Fruit fly (Drosophila melanogaster) whole organism, pupa: ENCODE measurements around the gene Tsp29Fb.

ENCODE experiments used
- CG10348 ChIP-seq: fragments of 200-800 bp; sonication (Bioruptor generic); IDR thresholded peaks from 2 replicates; pipeline ENCODE4 v1.3.6; 2022; ENCODE audit warnings: missing biosample characterization, missing genetic modification characterization
- CG12605 ChIP-seq: fragments of 200-800 bp; sonication (Bioruptor generic); IDR thresholded peaks from 2 replicates; pipeline ENCODE4 v1.3.6; 2022; ENCODE audit warnings: missing biosample characterization, missing genetic modification characterization
- CG13204 ChIP-seq: fragments of 200-800 bp; sonication (Bioruptor generic); optimal IDR thresholded peaks from 2 replicates; lab custom pipeline; 2018; ENCODE audit warnings: missing biosample characterization, mild to moderate bottlenecking, missing genetic modification characterization, moderate library complexity
- CG14655 ChIP-seq: fragments of 200-800 bp; sonication (Bioruptor generic); optimal IDR thresholded peaks from 3 replicates; lab custom pipeline; 2017; ENCODE audit warnings: mild to moderate bottlenecking, missing biosample characterization, missing genetic modification reagents, missing genetic modification characterization
- CG15710 ChIP-seq: fragments of 200-800 bp; sonication (Bioruptor generic); optimal IDR thresholded peaks from 2 replicates; lab custom pipeline; 2018; ENCODE audit warnings: missing biosample characterization, mild to moderate bottlenecking, missing genetic modification characterization, moderate library complexity
- CG17806 ChIP-seq: fragments of 200-800 bp; sonication (Bioruptor generic); optimal IDR thresholded peaks from 2 replicates; lab custom pipeline; 2018; ENCODE audit warnings: missing biosample characterization, mild to moderate bottlenecking, missing genetic modification characterization, moderate library complexity
- CG32121 ChIP-seq: fragments of 200-800 bp; sonication (Bioruptor generic); IDR thresholded peaks from 2 replicates; pipeline ENCODE4 v1.3.6; 2022; ENCODE audit warnings: missing biosample characterization, missing genetic modification characterization
- CG34367 ChIP-seq: fragments of 200-800 bp; sonication (Bioruptor generic); optimal IDR thresholded peaks from 2 replicates; lab custom pipeline; 2018; ENCODE audit warnings: missing biosample characterization, mild to moderate bottlenecking, missing genetic modification characterization
- CG4496 ChIP-seq: fragments of 200-800 bp; sonication (Bioruptor generic); IDR thresholded peaks from 3 replicates; pipeline ENCODE4 v1.3.6; 2022; ENCODE audit warnings: missing biosample characterization, missing genetic modification characterization
- CG8159 ChIP-seq: fragments of 200-800 bp; sonication (Bioruptor generic); optimal IDR thresholded peaks from 3 replicates; lab custom pipeline; 2018; ENCODE audit warnings: missing biosample characterization, mild to moderate bottlenecking, missing genetic modification characterization, moderate library complexity
- CG8301 ChIP-seq: fragments of 200-800 bp; sonication (Bioruptor generic); optimal IDR thresholded peaks from 2 replicates; lab custom pipeline; 2018; ENCODE audit warnings: missing biosample characterization, mild to moderate bottlenecking, missing genetic modification characterization
- CG9948 ChIP-seq: fragments of 200-800 bp; sonication (Bioruptor generic); optimal IDR thresholded peaks from 2 replicates; lab custom pipeline; 2018; ENCODE audit warnings: missing biosample characterization, mild to moderate bottlenecking, missing genetic modification characterization, moderate library complexity
- D1 ChIP-seq: fragments of 200-800 bp; sonication (Bioruptor generic); optimal IDR thresholded peaks from 2 replicates; lab custom pipeline; 2018; ENCODE audit warnings: missing biosample characterization, mild to moderate bottlenecking, missing genetic modification characterization, moderate library complexity
- EcR ChIP-seq: fragments of 200-800 bp; sonication (Bioruptor generic); optimal IDR thresholded peaks from 3 replicates; lab custom pipeline; 2019; ENCODE audit warnings: missing biosample characterization, missing genetic modification characterization, mild to moderate bottlenecking, moderate library complexity, missing genetic modification reagents
- Ets98B ChIP-seq: fragments of 200-800 bp; sonication (Bioruptor generic); IDR thresholded peaks from 2 replicates; pipeline ENCODE4 v1.3.6; 2022; ENCODE audit warnings: missing biosample characterization, missing genetic modification characterization
- Pif1A ChIP-seq: fragments of 200-800 bp; sonication (Bioruptor generic); optimal IDR thresholded peaks from 3 replicates; lab custom pipeline; 2016; ENCODE audit warnings: missing biosample characterization, missing genetic modification characterization
- Pif1B ChIP-seq: fragments of 200-800 bp; sonication (Bioruptor generic); optimal IDR thresholded peaks from 3 replicates; lab custom pipeline; 2016; ENCODE audit warnings: missing biosample characterization, missing genetic modification characterization
- Snoo ChIP-seq: fragments of 200-800 bp; sonication (Bioruptor generic); optimal IDR thresholded peaks from 3 replicates; lab custom pipeline; 2017; ENCODE audit warnings: missing biosample characterization, mild to moderate bottlenecking, missing genetic modification characterization, inconsistent platforms
- fd96Ca ChIP-seq: fragments of 200-800 bp; sonication (Bioruptor generic); IDR thresholded peaks from 3 replicates; pipeline ENCODE4 v1.3.6; 2022; ENCODE audit warnings: missing biosample characterization, missing genetic modification characterization
- gl ChIP-seq: fragments of 200-800 bp; sonication (Bioruptor generic); optimal IDR thresholded peaks from 2 replicates; lab custom pipeline; 2018; ENCODE audit warnings: missing biosample characterization, mild to moderate bottlenecking, missing genetic modification characterization
- rn ChIP-seq: fragments of 200-800 bp; sonication (Bioruptor generic); IDR thresholded peaks from 2 replicates; pipeline ENCODE4 v1.3.6; 2022; ENCODE audit warnings: missing biosample characterization, missing genetic modification characterization

Gene Tsp29Fb

dm6 chr2L:8962254-8962653 lies 25.1 kb downstream of the Tsp29Fb start, which contains the start of the genes CG9525 and CG32985:
TSS of gene CG9525 (minus strand) at chr2L:8962354.
TSS of gene CG32985 (plus strand) at chr2L:8962533.
- no peak for TF ChIP-seq Pif1B (GFP tag; lab: Kevin White, UChicago)
- no peak for TF ChIP-seq CG4496 (GFP tag; lab: Robert Waterston, UW)
- no peak for TF ChIP-seq rn (GFP tag; lab: Robert Waterston, UW)
- no peak for TF ChIP-seq EcR
- no peak for TF ChIP-seq Pif1A (GFP tag; lab: Kevin White, UChicago)
- TF ChIP-seq CG8159 (tag; lab: Kevin White, UChicago): no peak
- no peak for TF ChIP-seq Ets98B (GFP tag; lab: Robert Waterston, UW)
- no peak for TF ChIP-seq CG32121 (GFP tag; lab: Robert Waterston, UW)
- TF ChIP-seq CG12605: no peak
- TF ChIP-seq gl (tag; lab: Kevin White, UChicago): no peak
- TF ChIP-seq CG10348 (GFP tag; lab: Robert Waterston, UW): no peak
- no peak for TF ChIP-seq CG8301
- no peak for TF ChIP-seq fd96Ca (GFP tag; lab: Robert Waterston, UW)
- no peak for TF ChIP-seq CG13204
- TF ChIP-seq Snoo (tag; lab: Kevin White, UChicago): no peak
- no peak for TF ChIP-seq CG17806
- no peak for TF ChIP-seq D1 (tag; lab: Kevin White, UChicago)

- no peak for TF ChIP-seq CG12605
- TF ChIP-seq CG8301: no peak
- TF ChIP-seq CG15710 (tag; lab: Kevin White, UChicago): no peak
Measured at dm6 chr2L:8964657-8965056, 27.5 kb downstream of the Tsp29Fb start, which contains the start of gene CG32984. TSS of gene CG32984 (plus strand) at chr2L:8964957.

dm6 chr2L:8967235-8967634 lies 30.0 kb downstream of the Tsp29Fb start, which contains the start of gene CG18088:
TSS of gene CG18088 (plus strand) at chr2L:8967535.
- TF ChIP-seq EcR (no peak), CG32121 (GFP tag; lab: Robert Waterston, UW) (no peak), CG34367 (tag; lab: Kevin White, UChicago) (no peak), CG9948 (no peak), CG4496 (GFP tag; lab: Robert Waterston, UW) (no peak), Pif1B (GFP tag; lab: Kevin White, UChicago) (no peak), CG13204 (no peak), gl (tag; lab: Kevin White, UChicago) (no peak), D1 (tag; lab: Kevin White, UChicago) (no peak), Ets98B (GFP tag; lab: Robert Waterston, UW) (no peak)

- TF ChIP-seq CG12605: no peak
- TF ChIP-seq Pif1B (GFP tag; lab: Kevin White, UChicago): no peak
- no peak for TF ChIP-seq rn (GFP tag; lab: Robert Waterston, UW)
- no peak for TF ChIP-seq CG17806
- TF ChIP-seq CG32121 (GFP tag; lab: Robert Waterston, UW): no peak
- TF ChIP-seq CG14655: no peak
- TF ChIP-seq CG10348 (GFP tag; lab: Robert Waterston, UW): no peak
- TF ChIP-seq CG8301: no peak
- TF ChIP-seq Snoo (tag; lab: Kevin White, UChicago): no peak
- TF ChIP-seq CG8159 (tag; lab: Kevin White, UChicago): no peak
- no peak for TF ChIP-seq D1 (tag; lab: Kevin White, UChicago)
- no peak for TF ChIP-seq CG34367 (tag; lab: Kevin White, UChicago)
- TF ChIP-seq Pif1A (GFP tag; lab: Kevin White, UChicago): no peak
- TF ChIP-seq CG13204: no peak
Measured at dm6 chr2L:8972905-8973304, 35.7 kb downstream of the Tsp29Fb start.

- TF ChIP-seq CG8301: no peak
- no peak for TF ChIP-seq CG12605
Measured at dm6 chr2L:8974506-8974905, 37.3 kb downstream of the Tsp29Fb start.

dm6 chr2L:8975328-8975727 lies 38.1 kb downstream of the Tsp29Fb start, which contains the start of gene CG9541:
TSS of gene CG9541 (minus strand) at chr2L:8975428.
- no peak for TF ChIP-seq CG9948
- no peak for TF ChIP-seq fd96Ca (GFP tag; lab: Robert Waterston, UW)
- no peak for TF ChIP-seq CG8159 (tag; lab: Kevin White, UChicago)
- TF ChIP-seq CG34367 (tag; lab: Kevin White, UChicago): no peak
- TF ChIP-seq Pif1B (GFP tag; lab: Kevin White, UChicago): no peak
- TF ChIP-seq Pif1A (GFP tag; lab: Kevin White, UChicago): no peak
- no peak for TF ChIP-seq EcR
- no peak for TF ChIP-seq D1 (tag; lab: Kevin White, UChicago)
- TF ChIP-seq CG32121 (GFP tag; lab: Robert Waterston, UW): no peak

dm6 chr2L:8980359-8980758 lies 43.2 kb downstream of the Tsp29Fb start, which contains the start of gene CG18662:
TSS of gene CG18662 (plus strand) at chr2L:8980659.
- TF ChIP-seq CG4496 (GFP tag; lab: Robert Waterston, UW): no peak
- no peak for TF ChIP-seq CG8301
- no peak for TF ChIP-seq EcR
- no peak for TF ChIP-seq gl (tag; lab: Kevin White, UChicago)
- TF ChIP-seq rn (GFP tag; lab: Robert Waterston, UW): no peak
- no peak for TF ChIP-seq CG9948
- TF ChIP-seq CG34367 (tag; lab: Kevin White, UChicago): no peak
- TF ChIP-seq CG10348 (GFP tag; lab: Robert Waterston, UW): no peak
